Worm (Caenorhabditis elegans) whole organism, L1 larva: Measurements from ENCODE around the gene F26G1.3.

Source experiments
- C16A3.4 ChIP-seq: fragments of 150-350 bp; optimal IDR thresholded peaks from 2 replicates; lab custom pipeline; 2014; ENCODE audit warnings: missing biosample characterization, missing genetic modification characterization
- C34B4.2 ChIP-seq: sonication (generic microtip); optimal IDR thresholded peaks from 2 replicates; lab custom pipeline; 2017; ENCODE audit warnings: mild to moderate bottlenecking, missing genetic modification characterization, missing compliant biosample characterization
- aha-1 ChIP-seq: fragments of 150-350 bp; optimal IDR thresholded peaks from 2 replicates; lab custom pipeline; 2014; ENCODE audit warnings: missing biosample characterization, missing genetic modification characterization
- aly-2 ChIP-seq: fragments of 150-350 bp; optimal IDR thresholded peaks from 2 replicates; lab custom pipeline; 2014; ENCODE audit warnings: missing biosample characterization, missing genetic modification characterization
- blmp-1 ChIP-seq: fragments of 150-350 bp; optimal IDR thresholded peaks from 2 replicates; lab custom pipeline; 2014; ENCODE audit warnings: missing biosample characterization, missing genetic modification characterization
- ceh-82 ChIP-seq, 3 experiments: fragments of 150-350 bp in 1 of 3; sonication (generic microtip) in 2 of 3; optimal IDR thresholded peaks; 2 replicates each; lab custom pipeline; 2014 to 2017; ENCODE audit warnings: missing biosample characterization in 3 of 3, missing genetic modification characterization in 3 of 3
- ceh-88 ChIP-seq: fragments of 200-800 bp; sonication (Bioruptor generic); IDR thresholded peaks from 2 replicates; pipeline ENCODE4 v1.3.6; 2022; ENCODE audit warnings: missing genetic modification characterization, missing compliant biosample characterization
- ces-1 ChIP-seq: fragments of 150-350 bp; optimal IDR thresholded peaks from 2 replicates; lab custom pipeline; 2014; ENCODE audit warnings: missing biosample characterization, missing genetic modification reagents, missing genetic modification characterization
- dpl-1 ChIP-seq, 3 experiments: fragments of 150-350 bp in 2 of 3; sonication (generic microtip) in 1 of 3; optimal IDR thresholded peaks; 2 replicates each; lab custom pipeline; 2014 to 2017; ENCODE audit warnings: missing biosample characterization in 3 of 3, missing genetic modification characterization in 3 of 3, missing genetic modification reagents in 3 of 3
- efl-1 ChIP-seq, 4 experiments: fragments of 150-350 bp; optimal IDR thresholded peaks in 3 of 4; peaks in 1 of 4; 1 replicate in 1 of 4; 2 replicates in 3 of 4; lab custom pipeline; 2014; ENCODE audit warnings: missing biosample characterization in 2 of 4, missing genetic modification characterization in 2 of 4, missing genetic modification reagents in 2 of 4
- ets-5 ChIP-seq: fragments of 200-800 bp; sonication (Bioruptor generic); IDR thresholded peaks from 2 replicates; pipeline ENCODE4 v1.3.6; 2022; ENCODE audit warnings: missing genetic modification characterization, missing compliant biosample characterization
- hlh-17 ChIP-seq: fragments of 200-800 bp; sonication (Bioruptor generic); optimal IDR thresholded peaks from 2 replicates; lab custom pipeline; 2018; ENCODE audit warnings: missing genetic modification characterization, mild to moderate bottlenecking, missing compliant biosample characterization, moderate library complexity, borderline replicate concordance
- hpl-2 ChIP-seq: fragments of 150-350 bp; optimal IDR thresholded peaks from 2 replicates; lab custom pipeline; 2014; ENCODE audit warnings: missing biosample characterization, missing genetic modification reagents, missing genetic modification characterization
- jun-1 ChIP-seq: fragments of 150-350 bp; optimal IDR thresholded peaks from 2 replicates; lab custom pipeline; 2014; ENCODE audit warnings: missing biosample characterization, missing genetic modification reagents, missing genetic modification characterization
- lin-13 ChIP-seq: fragments of 150-350 bp; optimal IDR thresholded peaks from 2 replicates; lab custom pipeline; 2014; ENCODE audit warnings: missing biosample characterization, missing genetic modification reagents, missing genetic modification characterization
- lin-14 ChIP-seq: fragments of 200-800 bp; sonication (Bioruptor generic); optimal IDR thresholded peaks from 2 replicates; lab custom pipeline; 2018; ENCODE audit warnings: mild to moderate bottlenecking, missing genetic modification characterization, moderate library complexity, missing compliant biosample characterization
- lin-35 ChIP-seq, 2 experiments: fragments of 150-350 bp; optimal IDR thresholded peaks; 2 replicates each; lab custom pipeline; 2014; ENCODE audit warnings: missing biosample characterization in 2 of 2, missing genetic modification characterization in 2 of 2, missing genetic modification reagents in 2 of 2
- lin-39 ChIP-seq: fragments of 150-350 bp; optimal IDR thresholded peaks from 2 replicates; lab custom pipeline; 2014; ENCODE audit warnings: missing biosample characterization, missing genetic modification reagents, missing genetic modification characterization
- lir-3 ChIP-seq: sonication (generic microtip); optimal IDR thresholded peaks from 2 replicates; lab custom pipeline; 2016; ENCODE audit warnings: mild to moderate bottlenecking, missing genetic modification characterization, moderate library complexity, missing compliant biosample characterization; ENCODE audit not compliant: poor library complexity
- mab-9 ChIP-seq: fragments of 200-800 bp; sonication (Bioruptor generic); IDR thresholded peaks from 2 replicates; pipeline ENCODE4 v1.3.6; 2022; ENCODE audit warnings: missing genetic modification reagents, missing genetic modification characterization, missing compliant biosample characterization
- mdl-1 ChIP-seq, 2 experiments: fragments of 150-350 bp; optimal IDR thresholded peaks; 2 replicates each; lab custom pipeline; 2014 to 2017; ENCODE audit warnings: missing biosample characterization in 2 of 2, missing genetic modification characterization in 2 of 2, inconsistent platforms in 1 of 2
- mep-1 ChIP-seq: fragments of 150-350 bp; optimal IDR thresholded peaks from 2 replicates; lab custom pipeline; 2014; ENCODE audit warnings: missing biosample characterization, missing genetic modification characterization
- nhr-11 ChIP-seq: fragments of 150-350 bp; optimal IDR thresholded peaks from 2 replicates; lab custom pipeline; 2014; ENCODE audit warnings: missing biosample characterization, missing genetic modification characterization
- nhr-19 ChIP-seq: fragments of 200-800 bp; sonication (Bioruptor generic); conservative IDR thresholded peaks from 2 replicates; pipeline ENCODE4 v1.3.6; 2022; ENCODE audit warnings: missing genetic modification characterization, missing compliant biosample characterization
- nhr-20 ChIP-seq: sonication (generic microtip); optimal IDR thresholded peaks from 2 replicates; lab custom pipeline; 2016; ENCODE audit warnings: mild to moderate bottlenecking, missing genetic modification characterization, missing compliant biosample characterization
- nhr-76 ChIP-seq: sonication (generic microtip); optimal IDR thresholded peaks from 2 replicates; lab custom pipeline; 2017; ENCODE audit warnings: missing biosample characterization, missing genetic modification characterization
- nhr-77 ChIP-seq: fragments of 150-350 bp; optimal IDR thresholded peaks from 2 replicates; lab custom pipeline; 2014; ENCODE audit warnings: missing biosample characterization, missing genetic modification characterization
- nhr-84 ChIP-seq: sonication (generic microtip); optimal IDR thresholded peaks from 2 replicates; lab custom pipeline; 2017; ENCODE audit warnings: missing biosample characterization, missing genetic modification characterization
- nhr-85 ChIP-seq: sonication (generic microtip); peaks from one replicate; lab custom pipeline; 2016; ENCODE audit warnings: missing genetic modification characterization, inconsistent platforms, missing compliant biosample characterization
- pag-3 ChIP-seq: sonication (generic microtip); optimal IDR thresholded peaks from 2 replicates; lab custom pipeline; 2017; ENCODE audit warnings: missing genetic modification characterization, mild to moderate bottlenecking, missing compliant biosample characterization, antibody characterized with exemption, borderline replicate concordance; ENCODE audit not compliant: insufficient read depth
- rnt-1 ChIP-seq: sonication (generic microtip); optimal IDR thresholded peaks from 2 replicates; lab custom pipeline; 2016; ENCODE audit warnings: mild to moderate bottlenecking, missing genetic modification characterization, moderate library complexity, missing compliant biosample characterization
- snpc-4 ChIP-seq: fragments of 150-350 bp; optimal IDR thresholded peaks from 2 replicates; lab custom pipeline; 2014; ENCODE audit warnings: missing biosample characterization, missing genetic modification characterization
- sptf-1 ChIP-seq: fragments of 150-350 bp; optimal IDR thresholded peaks from 2 replicates; lab custom pipeline; 2014; ENCODE audit warnings: missing biosample characterization, missing genetic modification characterization
- swsn-7 ChIP-seq: sonication (generic microtip); optimal IDR thresholded peaks from 2 replicates; lab custom pipeline; 2016; ENCODE audit warnings: missing genetic modification characterization, missing compliant biosample characterization
- tbx-2 ChIP-seq: sonication (generic microtip); optimal IDR thresholded peaks from 2 replicates; lab custom pipeline; 2016; ENCODE audit warnings: missing genetic modification characterization, missing compliant biosample characterization
- tlp-1 ChIP-seq: fragments of 150-350 bp; optimal IDR thresholded peaks from 2 replicates; lab custom pipeline; 2014; ENCODE audit warnings: missing biosample characterization, missing genetic modification characterization
- unc-30 ChIP-seq: sonication (generic microtip); optimal IDR thresholded peaks from 2 replicates; lab custom pipeline; 2017; ENCODE audit warnings: missing biosample characterization, missing genetic modification characterization
- vab-15 ChIP-seq: sonication (generic microtip); optimal IDR thresholded peaks from 2 replicates; lab custom pipeline; 2017; ENCODE audit warnings: missing genotype, mild to moderate bottlenecking, missing genetic modification characterization, missing compliant biosample characterization
- zip-4 ChIP-seq: fragments of 200-800 bp; sonication (Bioruptor generic); optimal IDR thresholded peaks from 2 replicates; lab custom pipeline; 2018; ENCODE audit warnings: mild to moderate bottlenecking, missing genetic modification characterization, moderate library complexity, missing compliant biosample characterization
- ztf-4 ChIP-seq: fragments of 150-350 bp; optimal IDR thresholded peaks from 2 replicates; lab custom pipeline; 2014; ENCODE audit warnings: missing biosample characterization, missing genetic modification characterization

F26G1.3 gene

DNA sequence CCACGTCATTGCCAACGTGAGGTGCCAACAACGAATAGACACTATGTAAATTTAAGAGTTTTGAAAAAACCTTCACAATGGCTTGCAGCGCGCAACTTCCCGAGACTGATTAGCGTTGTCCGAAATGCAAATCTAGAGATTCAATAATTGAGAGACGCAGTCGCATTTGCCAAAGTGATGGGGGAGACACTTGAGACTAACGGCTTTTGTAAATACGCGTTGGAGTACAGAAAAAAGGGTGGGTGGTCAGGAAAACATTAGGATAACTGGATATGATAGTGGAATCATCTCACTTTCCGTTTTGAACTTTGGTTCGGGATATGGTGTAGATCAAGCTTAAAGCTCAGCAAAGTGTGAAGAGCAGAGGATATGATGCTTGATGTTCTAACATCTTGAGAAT, 21.2 kb downstream of the F26G1.3 start:
- TF ChIP-seq efl-1 (optimal IDR thresholded peaks at IDR 0.05; lab: Kevin White, UChicago) (no peak), efl-1 (GFP tag; optimal IDR thresholded peaks at IDR 0.05 in 1 of 2; lab: Kevin White, UChicago) (peak in 1 of 2 experiments; percentile 66), sptf-1 (tag; lab: Kevin White, UChicago) (no peak)

DNA sequence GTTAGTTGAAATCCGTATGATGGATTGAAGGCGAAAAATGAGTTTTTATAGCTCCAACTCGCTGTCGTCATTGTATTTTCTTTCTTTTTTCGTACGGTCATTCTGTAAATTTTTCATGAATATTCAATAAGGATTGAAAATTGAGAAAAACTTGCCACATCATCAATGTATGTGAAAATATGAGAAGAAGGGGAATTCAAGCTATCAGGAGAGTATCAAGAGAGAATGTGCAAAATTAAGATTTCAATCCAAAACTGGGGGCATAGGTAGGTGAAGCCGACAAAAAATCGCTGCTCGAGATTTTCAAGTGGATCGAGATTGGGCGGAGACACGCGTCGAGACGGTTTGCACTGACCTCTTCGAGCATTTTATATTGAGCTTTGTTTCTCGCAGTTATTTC, 25.9 kb downstream of the F26G1.3 start, which contains the start of gene nep-12:
Gene nep-12, minus strand, starts transcription at position 101 of the 400 bp plus-strand sequence.
- TF ChIP-seq mep-1 (tag; lab: Kevin White, UChicago) (no peak), vab-15 (tag; lab: Kevin White, UChicago) (no peak), jun-1 (no peak), ceh-88 (GFP tag; lab: Robert Waterston, UW) (no peak)

DNA sequence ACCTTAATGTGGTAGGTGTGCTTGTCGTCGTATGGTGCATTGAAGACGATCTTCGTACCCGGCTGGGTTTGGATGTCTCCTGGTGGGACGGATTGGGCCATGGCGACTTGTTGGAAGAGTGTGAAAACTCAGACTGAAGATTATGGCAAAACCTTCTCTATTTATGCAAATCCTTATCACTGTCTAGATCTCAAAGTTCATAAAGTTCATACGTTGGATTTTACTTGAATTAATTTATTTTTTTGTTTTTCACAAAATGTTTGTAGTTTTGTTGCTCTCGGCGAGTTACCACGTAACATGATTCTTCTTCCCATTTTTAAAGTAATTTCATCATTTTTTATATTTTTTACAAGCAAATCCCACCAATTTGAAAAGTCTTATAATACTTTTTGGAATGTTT, 27.6 kb downstream of the F26G1.3 start, which contains the start of gene msp-3:
Gene msp-3, minus strand, starts transcription at position 101 of the 400 bp plus-strand sequence.
- TF ChIP-seq mep-1 (tag; lab: Kevin White, UChicago) (no peak), snpc-4 (no peak), nhr-76 (tag; lab: Kevin White, UChicago) (no peak), ceh-82 (tag; optimal IDR thresholded peaks at IDR 0.05; lab: Kevin White, UChicago) (no peak), blmp-1 (tag; lab: Kevin White, UChicago) (no peak), tbx-2 (no peak), aha-1 (no peak), nhr-84 (tag; lab: Kevin White, UChicago) (no peak), nhr-85 (tag; lab: Kevin White, UChicago) (no peak), aly-2 (tag; lab: Kevin White, UChicago) (no peak), nhr-77 (tag; lab: Kevin White, UChicago) (no peak), lin-13 (GFP tag; lab: Kevin White, UChicago) (no peak)

DNA sequence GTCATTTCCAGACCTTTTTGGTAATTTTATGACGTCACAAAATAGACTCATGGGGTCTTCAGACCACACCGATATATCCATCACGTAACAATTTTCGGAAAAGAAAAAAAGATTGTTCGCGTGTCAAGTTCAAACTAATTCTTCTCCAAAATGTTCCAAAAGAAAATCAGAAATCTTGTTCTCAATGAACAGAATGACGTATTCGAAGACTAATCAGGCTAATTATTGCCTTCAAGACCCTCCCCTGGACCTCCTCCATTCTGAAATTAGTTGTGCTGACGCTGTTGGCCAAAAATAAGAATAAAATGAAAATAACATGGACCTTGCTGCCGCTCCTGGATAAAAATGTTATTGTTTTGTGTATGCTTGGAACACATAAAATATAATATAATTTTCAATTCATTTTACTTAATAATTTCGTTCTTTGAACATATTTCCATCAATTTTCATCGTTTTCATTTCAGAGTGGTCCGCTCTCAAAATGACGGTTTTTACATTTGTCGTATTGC, 31.3 kb downstream of the F26G1.3 start, which contains the start of gene F26G1.15:
Gene F26G1.15, plus strand, starts transcription at position 459 of the 509 bp plus-strand sequence.
- TF ChIP-seq C34B4.2 (tag; lab: Kevin White, UChicago) (no peak), efl-1 (optimal IDR thresholded peaks at IDR 0.05; lab: Kevin White, UChicago) (no peak), efl-1 (GFP tag; optimal IDR thresholded peaks at IDR 0.05 in 1 of 2; lab: Kevin White, UChicago) (peak in 1 of 2 experiments; percentile 53)

DNA sequence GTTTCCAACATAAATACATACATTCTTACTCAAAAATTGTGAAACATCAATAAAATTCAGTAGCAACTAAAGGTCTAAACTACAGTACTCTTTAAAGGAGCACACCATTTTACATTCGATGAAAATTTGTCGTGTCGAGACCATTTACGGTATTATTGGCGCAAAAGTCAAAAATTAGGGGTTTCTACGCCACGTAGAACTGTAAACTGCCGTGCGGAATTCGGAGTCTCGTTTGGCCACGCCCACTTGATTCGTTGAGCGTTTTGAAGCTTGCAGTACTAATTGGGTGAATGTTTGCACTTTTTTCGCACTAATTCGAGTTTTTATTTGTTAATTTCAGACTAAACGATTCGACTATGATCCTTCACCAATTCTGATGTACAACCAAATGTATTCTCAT, 32.1 kb downstream of the F26G1.3 start:
- no peak for TF ChIP-seq nhr-11
- TF ChIP-seq pag-3 (tag; lab: Kevin White, UChicago) = no peak
- TF ChIP-seq zip-4 = no peak
- TF ChIP-seq ztf-4 (tag; lab: Kevin White, UChicago) = no peak
- peak; percentile 31 for TF ChIP-seq rnt-1 (tag; lab: Kevin White, UChicago)
- peak in 1 of 2 experiments; percentile 1 for TF ChIP-seq efl-1 (optimal IDR thresholded peaks at IDR 0.05; lab: Kevin White, UChicago)
- no peak for TF ChIP-seq efl-1 (GFP tag; optimal IDR thresholded peaks at IDR 0.05 in 1 of 2; lab: Kevin White, UChicago)
- TF ChIP-seq dpl-1 (GFP tag; optimal IDR thresholded peaks at IDR 0.05; lab: Kevin White, UChicago) = peak in 1 of 3 experiments; percentile 11
- no peak for TF ChIP-seq vab-15 (tag; lab: Kevin White, UChicago)
- no peak for TF ChIP-seq ets-5 (GFP tag; lab: Robert Waterston, UW)
- TF ChIP-seq C16A3.4 = no peak

DNA sequence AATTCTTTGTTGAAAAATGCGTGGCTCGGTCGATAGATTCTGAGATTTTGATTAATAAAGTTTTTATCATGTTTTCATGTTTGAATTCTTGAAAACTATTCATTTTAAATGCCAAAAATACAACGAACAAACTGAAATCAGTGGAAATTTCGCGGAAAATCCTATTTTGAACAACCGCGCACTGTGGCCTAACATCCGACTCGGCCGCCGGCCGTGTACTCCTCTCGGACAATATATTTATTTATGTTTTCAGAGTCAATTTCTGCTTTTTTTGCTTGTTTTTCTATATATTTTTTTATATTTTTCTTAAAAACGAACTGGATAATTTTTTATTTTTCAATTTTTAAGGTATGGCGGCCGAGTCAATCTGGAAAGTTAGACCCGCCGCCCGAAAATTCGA, 32.7 kb downstream of the F26G1.3 start, which contains the start of gene F26G1.1:
Gene F26G1.1, plus strand, starts transcription at position 347 of the 400 bp plus-strand sequence.
- TF ChIP-seq nhr-20 (tag; lab: Kevin White, UChicago) = peak; percentile 75
- TF ChIP-seq ets-5 (GFP tag; lab: Robert Waterston, UW) = no peak
- peak; percentile 95 for TF ChIP-seq lir-3
- TF ChIP-seq tlp-1 = no peak
- TF ChIP-seq efl-1 (optimal IDR thresholded peaks at IDR 0.05; lab: Kevin White, UChicago) = peak; percentile 59 to 92
- TF ChIP-seq efl-1 (GFP tag; optimal IDR thresholded peaks at IDR 0.05 in 1 of 2; lab: Kevin White, UChicago) = peak; percentile 93 to 99
- peak; percentile 84 to 93 (median 92) for TF ChIP-seq dpl-1 (GFP tag; optimal IDR thresholded peaks at IDR 0.05; lab: Kevin White, UChicago)
- TF ChIP-seq swsn-7 (tag; lab: Kevin White, UChicago) = peak; percentile 78
- peak; percentile 29 to 53 (median 49) for TF ChIP-seq ceh-82 (tag; optimal IDR thresholded peaks at IDR 0.05; lab: Kevin White, UChicago)
- TF ChIP-seq ces-1 (GFP tag; lab: Kevin White, UChicago) = no peak
- TF ChIP-seq nhr-77 (tag; lab: Kevin White, UChicago) = no peak
- peak; percentile 65 for TF ChIP-seq lin-14 (GFP tag; lab: Kevin White, UChicago)
- no peak for TF ChIP-seq hpl-2 (GFP tag; lab: Kevin White, UChicago)
- no peak for TF ChIP-seq hlh-17 (GFP tag; lab: Kevin White, UChicago)
- TF ChIP-seq unc-30 (tag; lab: Kevin White, UChicago) = no peak
- peak; percentile 76 for TF ChIP-seq mab-9
- TF ChIP-seq mdl-1 (tag; optimal IDR thresholded peaks at IDR 0.05; lab: Kevin White, UChicago) = peak in 1 of 2 experiments; percentile 50
- peak; percentile 2 for TF ChIP-seq lin-13 (GFP tag; lab: Kevin White, UChicago)
- TF ChIP-seq tbx-2 = peak; percentile 89
- TF ChIP-seq lin-39 = peak; percentile 47
- peak; percentile 90 to 95 for TF ChIP-seq lin-35 (GFP tag; optimal IDR thresholded peaks at IDR 0.05; lab: Kevin White, UChicago)
- peak; percentile 80 for TF ChIP-seq nhr-19
